Fruit fly (Drosophila melanogaster) whole organism, embryonic: ENCODE measurements around the gene Osi19.

Source experiments
- CG10267 ChIP-seq: fragments of 200-800 bp; sonication (Bioruptor generic); optimal IDR thresholded peaks from 2 replicates; lab custom pipeline; 2018; ENCODE audit warnings: missing biosample characterization, mild to moderate bottlenecking, missing genetic modification characterization, moderate library complexity
- CG10654 ChIP-seq: fragments of 200-800 bp; sonication (Bioruptor generic); optimal IDR thresholded peaks from 2 replicates; lab custom pipeline; 2016; ENCODE audit warnings: missing biosample characterization, missing genetic modification characterization
- CG11085 ChIP-seq: fragments of 200-800 bp; sonication (Bioruptor generic); IDR thresholded peaks from 2 replicates; pipeline ENCODE4 v1.3.6; 2022; ENCODE audit warnings: missing biosample characterization, missing genetic modification characterization
- CG12391 ChIP-seq: fragments of 200-800 bp; sonication (Bioruptor generic); optimal IDR thresholded peaks from 3 replicates; lab custom pipeline; 2018; ENCODE audit warnings: missing biosample characterization, mild to moderate bottlenecking, missing genetic modification characterization, moderate library complexity
- CG13624 ChIP-seq: fragments of 200-800 bp; sonication (Bioruptor generic); optimal IDR thresholded peaks from 2 replicates; lab custom pipeline; 2016; ENCODE audit warnings: missing biosample characterization, missing genetic modification characterization
- CG15514 ChIP-seq: fragments of 200-800 bp; sonication (Bioruptor generic); optimal IDR thresholded peaks from 3 replicates; lab custom pipeline; 2017; ENCODE audit warnings: missing biosample characterization, missing genetic modification characterization, mild to moderate bottlenecking, moderate library complexity, missing genetic modification reagents
- CG15601 ChIP-seq: fragments of 200-800 bp; sonication (Bioruptor generic); optimal IDR thresholded peaks from 3 replicates; lab custom pipeline; 2019; ENCODE audit warnings: missing biosample characterization, mild to moderate bottlenecking, missing genetic modification characterization, moderate library complexity
- CG17359 ChIP-seq: fragments of 200-800 bp; sonication (Bioruptor generic); optimal IDR thresholded peaks from 3 replicates; lab custom pipeline; 2018; ENCODE audit warnings: missing biosample characterization, mild to moderate bottlenecking, missing genetic modification characterization, moderate library complexity
- CG18011 ChIP-seq: fragments of 200-800 bp; sonication (Bioruptor generic); optimal IDR thresholded peaks from 2 replicates; lab custom pipeline; 2017; ENCODE audit warnings: missing biosample characterization, missing genetic modification characterization, mild to moderate bottlenecking, moderate library complexity, missing genotype
- CG2678 ChIP-seq: fragments of 200-800 bp; sonication (Bioruptor generic); optimal IDR thresholded peaks from 3 replicates; lab custom pipeline; 2019; ENCODE audit warnings: missing biosample characterization, mild to moderate bottlenecking, missing genetic modification characterization, moderate library complexity
- CG31224 ChIP-seq: fragments of 200-800 bp; sonication (Bioruptor generic); IDR thresholded peaks from 2 replicates; pipeline ENCODE4 v1.3.6; 2022; ENCODE audit warnings: missing biosample characterization, missing genetic modification characterization
- CG34422 ChIP-seq: fragments of 200-800 bp; sonication (Bioruptor generic); IDR thresholded peaks from 3 replicates; pipeline ENCODE4 v1.3.6; 2022; ENCODE audit warnings: missing biosample characterization, missing genetic modification characterization
- CG4424 ChIP-seq: fragments of 200-800 bp; sonication (Bioruptor generic); optimal IDR thresholded peaks from 3 replicates; lab custom pipeline; 2016; ENCODE audit warnings: missing biosample characterization, missing genetic modification characterization
- CG4617 ChIP-seq: fragments of 200-800 bp; sonication (Bioruptor generic); optimal IDR thresholded peaks from 3 replicates; lab custom pipeline; 2016; ENCODE audit warnings: missing biosample characterization, missing genetic modification characterization, borderline replicate concordance
- CG4854 ChIP-seq: fragments of 200-800 bp; sonication (Bioruptor generic); optimal IDR thresholded peaks from 2 replicates; lab custom pipeline; 2016; ENCODE audit warnings: missing biosample characterization, missing genetic modification characterization, inconsistent platforms
- CG5245 ChIP-seq: fragments of 200-800 bp; sonication (Bioruptor generic); optimal IDR thresholded peaks from 3 replicates; lab custom pipeline; 2016; ENCODE audit warnings: missing biosample characterization, missing genetic modification characterization
- CG6272 ChIP-seq: fragments of 200-800 bp; sonication (Bioruptor generic); IDR thresholded peaks from 2 replicates; pipeline ENCODE4 v1.3.6; 2022; ENCODE audit warnings: missing biosample characterization, missing genetic modification characterization
- CG6683 ChIP-seq: fragments of 200-800 bp; sonication (Bioruptor generic); optimal IDR thresholded peaks from 2 replicates; lab custom pipeline; 2017; ENCODE audit warnings: missing biosample characterization, mild to moderate bottlenecking, missing genetic modification characterization, missing genetic modification reagents
- CG9437 ChIP-seq: fragments of 200-800 bp; sonication (Bioruptor generic); optimal IDR thresholded peaks from 2 replicates; lab custom pipeline; 2018; ENCODE audit warnings: missing biosample characterization, mild to moderate bottlenecking, missing genetic modification characterization
- CG9932 ChIP-seq: fragments of 200-800 bp; sonication (Bioruptor generic); IDR thresholded peaks from 2 replicates; pipeline ENCODE4 v1.3.6; 2022; ENCODE audit warnings: missing biosample characterization, missing genetic modification characterization
- Camta ChIP-seq: fragments of 200-800 bp; sonication (Bioruptor generic); optimal IDR thresholded peaks from 2 replicates; lab custom pipeline; 2016; ENCODE audit warnings: missing biosample characterization, missing genetic modification characterization
- CrebB ChIP-seq: fragments of 200-800 bp; sonication (Bioruptor generic); optimal IDR thresholded peaks from 3 replicates; lab custom pipeline; 2018; ENCODE audit warnings: missing biosample characterization, mild to moderate bottlenecking, missing genetic modification characterization
- Dll ChIP-seq: fragments of 200-800 bp; sonication (Bioruptor generic); IDR thresholded peaks from 4 replicates; pipeline ENCODE4 v1.3.6; 2022; ENCODE audit warnings: missing biosample characterization, missing genetic modification characterization; ENCODE audit not compliant: partially characterized antibody
- Drgx ChIP-seq: fragments of 200-800 bp; sonication (Bioruptor generic); IDR thresholded peaks from 2 replicates; pipeline ENCODE4 v1.3.6; 2022; ENCODE audit warnings: missing biosample characterization, missing genetic modification characterization
- Fer2 ChIP-seq: fragments of 200-800 bp; sonication (Bioruptor generic); optimal IDR thresholded peaks from 2 replicates; lab custom pipeline; 2018; ENCODE audit warnings: missing biosample characterization, mild to moderate bottlenecking, missing genetic modification characterization, moderate library complexity
- Fer3 ChIP-seq: fragments of 200-800 bp; sonication (Bioruptor generic); optimal IDR thresholded peaks from 2 replicates; lab custom pipeline; 2018; ENCODE audit warnings: missing biosample characterization, mild to moderate bottlenecking, missing genetic modification characterization, moderate library complexity
- Hr3 ChIP-seq: fragments of 200-800 bp; sonication (Bioruptor generic); optimal IDR thresholded peaks from 3 replicates; lab custom pipeline; 2016; ENCODE audit warnings: missing biosample characterization, missing genetic modification characterization
- Myb ChIP-seq: fragments of 200-800 bp; sonication (Bioruptor generic); optimal IDR thresholded peaks from 2 replicates; lab custom pipeline; 2016; ENCODE audit warnings: missing biosample characterization, missing genetic modification characterization
- Scr ChIP-seq: fragments of 200-800 bp; sonication (Bioruptor generic); IDR thresholded peaks from 2 replicates; pipeline ENCODE4 v1.3.6; 2022; ENCODE audit warnings: missing biosample characterization, missing genetic modification characterization; ENCODE audit not compliant: partially characterized antibody
- Ssrp ChIP-seq: fragments of 200-800 bp; sonication (Bioruptor generic); optimal IDR thresholded peaks from 2 replicates; lab custom pipeline; 2018; ENCODE audit warnings: missing biosample characterization, mild to moderate bottlenecking, missing genetic modification characterization, moderate library complexity
- bcd ChIP-seq: fragments of 200-800 bp; sonication (Bioruptor generic); optimal IDR thresholded peaks from 2 replicates; lab custom pipeline; 2017; ENCODE audit warnings: missing biosample characterization, mild to moderate bottlenecking, missing genetic modification characterization
- ci ChIP-seq: fragments of 200-800 bp; sonication (Bioruptor generic); IDR thresholded peaks from 3 replicates; pipeline ENCODE4 v1.3.6; 2022; ENCODE audit warnings: missing biosample characterization, missing genetic modification characterization
- crp ChIP-seq, 2 experiments: fragments of 200-800 bp; sonication (Bioruptor generic); optimal IDR thresholded peaks; 2 replicates in 1 of 2; 3 replicates in 1 of 2; lab custom pipeline; 2017; ENCODE audit warnings: missing biosample characterization in 2 of 2, missing genetic modification characterization in 2 of 2, mild to moderate bottlenecking in 1 of 2, moderate library complexity in 1 of 2
- disco-r ChIP-seq: fragments of 200-800 bp; sonication (Bioruptor generic); optimal IDR thresholded peaks from 2 replicates; lab custom pipeline; 2016; ENCODE audit warnings: missing biosample characterization, missing genetic modification characterization
- en ChIP-seq: fragments of 200-800 bp; sonication (Bioruptor generic); optimal IDR thresholded peaks from 2 replicates; lab custom pipeline; 2016; ENCODE audit warnings: missing biosample characterization, missing genetic modification characterization
- exex ChIP-seq: fragments of 200-800 bp; sonication (Bioruptor generic); optimal IDR thresholded peaks from 4 replicates; lab custom pipeline; 2018; ENCODE audit warnings: missing biosample characterization, mild to moderate bottlenecking, missing genetic modification characterization, moderate library complexity
- gce ChIP-seq: fragments of 200-800 bp; sonication (Bioruptor generic); IDR thresholded peaks from 3 replicates; pipeline ENCODE4 v1.3.6; 2022; ENCODE audit warnings: missing biosample characterization, missing genetic modification characterization
- h ChIP-seq: fragments of >200 bp; optimal IDR thresholded peaks from 2 replicates; lab custom pipeline; 2017
- hbn ChIP-seq: fragments of 200-800 bp; sonication (Bioruptor generic); IDR thresholded peaks from 2 replicates; pipeline ENCODE4 v1.3.6; 2022; ENCODE audit warnings: missing biosample characterization, missing genetic modification characterization; ENCODE audit not compliant: partially characterized antibody
- jigr1 ChIP-seq: fragments of 200-800 bp; sonication (Bioruptor generic); IDR thresholded peaks from 3 replicates; pipeline ENCODE4 v1.3.6; 2022; ENCODE audit warnings: missing biosample characterization, missing genetic modification characterization
- kah ChIP-seq: fragments of 200-800 bp; sonication (Bioruptor generic); optimal IDR thresholded peaks from 2 replicates; lab custom pipeline; 2018; ENCODE audit warnings: missing biosample characterization, mild to moderate bottlenecking, missing genetic modification characterization
- odd ChIP-seq: fragments of 200-800 bp; sonication (Bioruptor generic); optimal IDR thresholded peaks from 2 replicates; lab custom pipeline; 2017; ENCODE audit warnings: missing biosample characterization, mild to moderate bottlenecking, missing genetic modification characterization
- pho ChIP-seq: fragments of 200-800 bp; sonication (Bioruptor generic); optimal IDR thresholded peaks from 2 replicates; lab custom pipeline; 2016; ENCODE audit warnings: missing biosample characterization, missing genetic modification characterization
- slbo ChIP-seq: fragments of 200-800 bp; sonication (Bioruptor generic); IDR thresholded peaks from 2 replicates; pipeline ENCODE4 v1.3.6; 2022; ENCODE audit warnings: missing biosample characterization, missing genetic modification characterization
- stc ChIP-seq: fragments of 200-800 bp; sonication (Bioruptor generic); IDR thresholded peaks from 2 replicates; pipeline ENCODE4 v1.3.6; 2022; ENCODE audit warnings: missing biosample characterization, missing genetic modification characterization
- stwl ChIP-seq: fragments of 200-800 bp; sonication (Bioruptor generic); optimal IDR thresholded peaks from 3 replicates; lab custom pipeline; 2018; ENCODE audit warnings: missing biosample characterization, mild to moderate bottlenecking, missing genetic modification characterization, moderate library complexity
- tgo ChIP-seq: fragments of 200-800 bp; sonication (Bioruptor generic); IDR thresholded peaks from 3 replicates; pipeline ENCODE4 v1.3.6; 2022; ENCODE audit warnings: missing biosample characterization, missing genetic modification characterization
- trh ChIP-seq: fragments of 200-800 bp; sonication (Bioruptor generic); optimal IDR thresholded peaks from 2 replicates; lab custom pipeline; 2016; ENCODE audit warnings: missing biosample characterization, missing genetic modification characterization

Osi19 gene

DNA sequence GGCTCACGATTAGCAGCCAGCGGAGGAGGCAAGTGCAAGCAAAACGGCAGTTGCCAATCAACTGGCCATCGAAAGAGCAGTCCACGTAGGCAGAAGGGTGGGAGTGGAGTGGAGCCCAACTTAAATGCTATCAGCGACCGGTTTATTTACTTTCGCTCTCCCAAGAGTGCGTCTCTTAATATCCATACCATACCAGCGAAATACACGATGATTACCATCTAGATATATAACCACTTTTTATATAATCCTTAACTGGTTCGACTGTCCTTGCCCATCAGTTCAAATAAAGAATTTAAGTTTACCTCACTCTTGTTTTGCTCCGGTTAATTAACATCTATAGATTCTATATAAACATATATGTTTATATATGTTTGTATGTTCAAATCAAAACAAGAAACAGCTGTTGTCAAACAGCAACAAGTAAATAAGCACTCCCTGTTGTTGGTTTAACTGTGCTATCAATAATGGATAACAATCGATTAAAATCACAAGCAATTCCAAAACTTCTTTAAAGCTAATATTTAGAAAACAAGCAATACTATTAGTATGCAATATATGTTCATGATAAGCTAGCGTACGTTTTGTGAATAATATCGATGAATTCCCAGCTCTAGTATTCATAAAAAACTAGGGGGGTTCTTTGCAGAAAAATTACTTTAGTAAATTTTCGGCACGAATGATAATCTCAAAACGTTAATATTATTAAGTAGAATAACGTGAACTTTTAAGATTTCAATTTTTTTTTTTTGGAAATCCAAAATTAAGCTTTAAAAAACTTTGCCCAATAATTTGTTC, 38.5 kb downstream of the Osi19 start (continued):
- TF ChIP-seq odd (GFP tag; lab: Kevin White, UChicago): peak; percentile 66
- TF ChIP-seq trh: peak; percentile 56
- peak; percentile 55 for TF ChIP-seq CrebB
- 0 out of 3 replicates have a peak, but pooled peaks have one; percentile 30 for TF ChIP-seq gce
- peak; percentile 35 for TF ChIP-seq CG17359
- peak; percentile 16 for TF ChIP-seq Camta (GFP tag; lab: Kevin White, UChicago)
- TF ChIP-seq exex (tag; lab: Kevin White, UChicago): peak; percentile 32
- peak in 1 of 2 experiments; percentile 77 for TF ChIP-seq crp (GFP tag; optimal IDR thresholded peaks at IDR 0.05; lab: Kevin White, UChicago)
- peak; percentile 19 for TF ChIP-seq CG4617 (GFP tag; lab: Kevin White, UChicago)
- peak; percentile 2 for TF ChIP-seq Hr3 (GFP tag; lab: Kevin White, UChicago)
- peak; percentile 54 for TF ChIP-seq CG12391 (tag; lab: Kevin White, UChicago)
- peak; percentile 19; the same call in 1 of the 2 replicates for TF ChIP-seq hbn (GFP tag; lab: Robert Waterston, UW)
- TF ChIP-seq CG11085 (GFP tag; lab: Robert Waterston, UW): 0 out of 2 replicates have a peak, but pooled peaks have one; percentile 43
- TF ChIP-seq CG10654 (GFP tag; lab: Kevin White, UChicago): peak; percentile 9
- TF ChIP-seq Fer3: peak; percentile 65
- TF ChIP-seq Drgx (GFP tag; lab: Robert Waterston, UW): 0 out of 2 replicates have a peak, but pooled peaks have one; percentile 33
- TF ChIP-seq tgo (GFP tag; lab: Robert Waterston, UW): peak; percentile 34; the same call in 1 of the 3 replicates
- peak; percentile 36 for TF ChIP-seq CG9437 (GFP tag; lab: Kevin White, UChicago)
- peak; percentile 28 for TF ChIP-seq CG15601 (tag; lab: Kevin White, UChicago)
- peak; percentile 57; the same call in 1 of the 3 replicates for TF ChIP-seq ci
- TF ChIP-seq CG34422: peak; percentile 43; the same call in 1 of the 3 replicates
- peak; percentile 6 for TF ChIP-seq CG18011 (GFP tag; lab: Kevin White, UChicago)
- no peak for TF ChIP-seq CG6272 (GFP tag; lab: Robert Waterston, UW)
- TF ChIP-seq CG10267 (tag; lab: Kevin White, UChicago): peak; percentile 51
- peak; percentile 42 for TF ChIP-seq CG13624 (GFP tag; lab: Kevin White, UChicago)
- TF ChIP-seq CG4424 (GFP tag; lab: Kevin White, UChicago): no peak
- TF ChIP-seq en (GFP tag; lab: Kevin White, UChicago): no peak
- peak; percentile 22 for TF ChIP-seq CG5245 (GFP tag; lab: Kevin White, UChicago)
- peak; percentile 48; the same call in 1 of the 2 replicates for TF ChIP-seq slbo (GFP tag; lab: Robert Waterston, UW)
- TF ChIP-seq kah: peak; percentile 17
- TF ChIP-seq Fer2 (tag; lab: Kevin White, UChicago): peak; percentile 3
- TF ChIP-seq h (lab: Kevin White, UChicago): no peak
- TF ChIP-seq stc (GFP tag; lab: Robert Waterston, UW): peak; percentile 9; the same call in 1 of the 2 replicates
- TF ChIP-seq CG2678: peak; percentile 75
- TF ChIP-seq CG4854: peak; percentile 74
- TF ChIP-seq disco-r: no peak
- TF ChIP-seq CG31224 (GFP tag; lab: Robert Waterston, UW): 0 out of 2 replicates have a peak, but pooled peaks have one; percentile 4
- TF ChIP-seq pho (GFP tag; lab: Kevin White, UChicago): peak; percentile 35
- TF ChIP-seq Dll (GFP tag; lab: Robert Waterston, UW): peak; percentile 61; the same call in 3 of the 4 replicates
- TF ChIP-seq jigr1 (GFP tag; lab: Robert Waterston, UW): no peak
- peak; percentile 52 for TF ChIP-seq CG6683 (GFP tag; lab: Kevin White, UChicago)
- no peak for TF ChIP-seq bcd
- peak; percentile 45 for TF ChIP-seq Scr (GFP tag; lab: Robert Waterston, UW)
- peak; percentile 66 for TF ChIP-seq CG9932 (GFP tag; lab: Robert Waterston, UW)
- TF ChIP-seq CG15514 (GFP tag; lab: Kevin White, UChicago): peak; percentile 84
- peak; percentile 10 for TF ChIP-seq Myb
- TF ChIP-seq stwl: peak; percentile 22
- TF ChIP-seq Ssrp (tag; lab: Kevin White, UChicago): no peak
